Worm (Caenorhabditis elegans) whole organism, L1 larva: ENCODE data around the gene srh-201.

Experiments used
- ama-1 ChIP-seq: fragments of 150-350 bp; optimal IDR thresholded peaks from 2 replicates; lab custom pipeline; 2014
- nhr-11 ChIP-seq: fragments of 150-350 bp; optimal IDR thresholded peaks from 2 replicates; lab custom pipeline; 2014; ENCODE audit warnings: missing biosample characterization, missing genetic modification characterization
- skn-1 ChIP-seq: fragments of 150-350 bp; optimal IDR thresholded peaks from 2 replicates; lab custom pipeline; 2014; ENCODE audit warnings: missing biosample characterization, missing genetic modification characterization
- snpc-4 ChIP-seq: fragments of 150-350 bp; optimal IDR thresholded peaks from 2 replicates; lab custom pipeline; 2014; ENCODE audit warnings: missing biosample characterization, missing genetic modification characterization

ce11 chrV:8990194-8990649 lies 23.4 kb downstream of the srh-201 start, which contains the start of gene F59E11.7:
- TF ChIP-seq nhr-11 (no peak), snpc-4 (no peak), skn-1 (no peak), ama-1 (no peak)
